Worm (Caenorhabditis elegans) whole organism, L4 larva: ENCODE data around the gene R05G9.5.

Experiments
- D1046.2 ChIP-seq: fragments of 200-800 bp; sonication (Bioruptor generic); IDR thresholded peaks from 2 replicates; pipeline ENCODE4 v1.3.6; 2022; ENCODE audit warnings: missing genetic modification characterization, missing compliant biosample characterization
- F44E2.7 ChIP-seq: fragments of 200-800 bp; sonication (Bioruptor generic); IDR thresholded peaks from 2 replicates; pipeline ENCODE4 v2.1.2; 2022; ENCODE audit warnings: missing genetic modification characterization, missing compliant biosample characterization
- Y105C5A.15 ChIP-seq: fragments of 200-800 bp; sonication (Bioruptor generic); IDR thresholded peaks from 2 replicates; pipeline ENCODE4 v1.3.6; 2022; ENCODE audit warnings: missing genetic modification characterization, missing compliant biosample characterization
- Y5F2A.4 ChIP-seq: fragments of 200-800 bp; sonication (Bioruptor generic); optimal IDR thresholded peaks from 2 replicates; lab custom pipeline; 2018; ENCODE audit warnings: mild to moderate bottlenecking, missing genetic modification characterization, missing compliant biosample characterization
- Y75B8A.6 ChIP-seq: fragments of 200-800 bp; sonication (Bioruptor generic); IDR thresholded peaks from 2 replicates; pipeline ENCODE4 v1.3.6; 2022; ENCODE audit warnings: missing genetic modification reagents, missing genetic modification characterization, missing compliant biosample characterization
- aly-2 ChIP-seq: sonication (generic microtip); optimal IDR thresholded peaks from 2 replicates; lab custom pipeline; 2018; ENCODE audit warnings: missing biosample characterization, missing genetic modification characterization
- attf-4 ChIP-seq: sonication (generic microtip); optimal IDR thresholded peaks from 3 replicates; lab custom pipeline; 2017; ENCODE audit warnings: missing biosample characterization, missing genetic modification characterization
- ceh-62 ChIP-seq: sonication (generic microtip); optimal IDR thresholded peaks from 2 replicates; lab custom pipeline; 2017; ENCODE audit warnings: missing biosample characterization, missing genetic modification characterization
- ceh-82 ChIP-seq: sonication (generic microtip); optimal IDR thresholded peaks from 2 replicates; lab custom pipeline; 2017; ENCODE audit warnings: missing biosample characterization, missing genetic modification characterization
- ces-1 ChIP-seq: fragments of 150-350 bp; sonication (generic microtip); optimal IDR thresholded peaks from 4 replicates; lab custom pipeline; 2014; ENCODE audit warnings: missing biosample characterization, missing genetic modification reagents, missing genetic modification characterization
- cey-2 ChIP-seq: sonication (generic microtip); optimal IDR thresholded peaks from 3 replicates; lab custom pipeline; 2017; ENCODE audit warnings: missing genetic modification characterization, mild to moderate bottlenecking, missing compliant biosample characterization, antibody characterized with exemption, borderline replicate concordance; ENCODE audit not compliant: insufficient read depth
- daf-16 ChIP-seq, 3 experiments: sonication (generic microtip); optimal IDR thresholded peaks; 2 replicates each; lab custom pipeline; 2016 to 2017; ENCODE audit warnings: missing genetic modification characterization in 3 of 3, missing genetic modification reagents in 3 of 3, mild to moderate bottlenecking in 2 of 3, missing compliant biosample characterization in 2 of 3, missing biosample characterization in 1 of 3, moderate library complexity in 1 of 3
- dve-1 ChIP-seq: sonication (generic microtip); optimal IDR thresholded peaks from 2 replicates; lab custom pipeline; 2017; ENCODE audit warnings: antibody characterized with exemption, mild to moderate bottlenecking, missing genetic modification characterization, missing compliant biosample characterization; ENCODE audit not compliant: insufficient read depth
- egl-43 ChIP-seq: fragments of 200-800 bp; sonication (Bioruptor generic); IDR thresholded peaks from 2 replicates; pipeline ENCODE4 v1.3.6; 2022; ENCODE audit warnings: missing genetic modification reagents, missing genetic modification characterization, missing compliant biosample characterization
- gei-8 ChIP-seq: fragments of 200-800 bp; sonication (Bioruptor generic); optimal IDR thresholded peaks from 2 replicates; lab custom pipeline; 2018; ENCODE audit warnings: mild to moderate bottlenecking, missing genetic modification characterization, missing compliant biosample characterization
- jun-1 ChIP-seq: fragments of 150-350 bp; optimal IDR thresholded peaks from 2 replicates; lab custom pipeline; 2014; ENCODE audit warnings: missing biosample characterization, missing genetic modification reagents, missing genetic modification characterization
- lin-13 ChIP-seq: fragments of 150-350 bp; optimal IDR thresholded peaks from 2 replicates; lab custom pipeline; 2014; ENCODE audit warnings: missing biosample characterization, missing genetic modification reagents, missing genetic modification characterization
- lin-38 ChIP-seq: fragments of 200-800 bp; sonication (Bioruptor generic); IDR thresholded peaks from 2 replicates; pipeline ENCODE4 v1.3.6; 2022; ENCODE audit warnings: missing genetic modification reagents, missing genetic modification characterization, missing compliant biosample characterization
- lir-3 ChIP-seq: sonication (generic microtip); optimal IDR thresholded peaks from 2 replicates; lab custom pipeline; 2016; ENCODE audit warnings: mild to moderate bottlenecking, missing genetic modification characterization, missing compliant biosample characterization
- mxl-2 ChIP-seq: fragments of 200-800 bp; sonication (Bioruptor generic); conservative IDR thresholded peaks from 2 replicates; pipeline ENCODE4 v1.3.6; 2022; ENCODE audit warnings: missing genetic modification reagents, missing genetic modification characterization, missing compliant biosample characterization
- mxl-3 ChIP-seq: fragments of 200-800 bp; sonication (Bioruptor generic); optimal IDR thresholded peaks from 2 replicates; lab custom pipeline; 2018; ENCODE audit warnings: mild to moderate bottlenecking, missing genetic modification characterization, missing compliant biosample characterization
- nhr-102 ChIP-seq: sonication (generic microtip); optimal IDR thresholded peaks from 2 replicates; lab custom pipeline; 2016; ENCODE audit warnings: mild to moderate bottlenecking, missing genetic modification characterization, moderate library complexity, missing compliant biosample characterization
- nhr-11 ChIP-seq: fragments of 150-350 bp; optimal IDR thresholded peaks from 2 replicates; lab custom pipeline; 2014; ENCODE audit warnings: missing biosample characterization, missing genetic modification characterization
- nhr-111 ChIP-seq: fragments of 200-800 bp; sonication (Bioruptor generic); optimal IDR thresholded peaks from 2 replicates; lab custom pipeline; 2018; ENCODE audit warnings: mild to moderate bottlenecking, missing genetic modification characterization, missing compliant biosample characterization
- nhr-237 ChIP-seq: sonication (generic microtip); optimal IDR thresholded peaks from 2 replicates; lab custom pipeline; 2017; ENCODE audit warnings: missing biosample characterization, missing genetic modification characterization
- nhr-25 ChIP-seq: sonication (generic microtip); optimal IDR thresholded peaks from 2 replicates; lab custom pipeline; 2017; ENCODE audit warnings: missing genetic modification characterization, mild to moderate bottlenecking, missing compliant biosample characterization, antibody characterized with exemption, moderate library complexity, borderline replicate concordance; ENCODE audit not compliant: insufficient read depth
- nhr-42 ChIP-seq: fragments of 200-800 bp; sonication (Bioruptor generic); IDR thresholded peaks from 2 replicates; pipeline ENCODE4 v1.3.6; 2022; ENCODE audit warnings: missing genetic modification characterization, missing compliant biosample characterization
- nhr-76 ChIP-seq: fragments of 150-350 bp; optimal IDR thresholded peaks from 2 replicates; lab custom pipeline; 2014; ENCODE audit warnings: missing biosample characterization, missing genetic modification characterization
- nhr-77 ChIP-seq: fragments of 150-350 bp; optimal IDR thresholded peaks from 2 replicates; lab custom pipeline; 2014; ENCODE audit warnings: missing biosample characterization, missing genetic modification characterization
- pha-4 ChIP-seq, 2 experiments: fragments of 150-350 bp in 1 of 2; fragments of 200-800 bp in 1 of 2; sonication (Bioruptor generic) in 1 of 2; IDR thresholded peaks in 1 of 2; optimal IDR thresholded peaks in 1 of 2; 2 replicates each; pipeline versions ENCODE4 v1.3.6 to Lab custom; 2014 to 2022; ENCODE audit warnings: missing genetic modification characterization in 2 of 2, missing genetic modification reagents in 2 of 2, missing biosample characterization in 1 of 2, missing compliant biosample characterization in 1 of 2
- rbr-2 ChIP-seq: sonication (generic microtip); optimal IDR thresholded peaks from 2 replicates; lab custom pipeline; 2016; ENCODE audit warnings: missing genotype, missing genetic modification characterization, missing compliant biosample characterization
- saeg-2 ChIP-seq: fragments of 200-800 bp; sonication (Bioruptor generic); IDR thresholded peaks from 2 replicates; pipeline ENCODE4 v1.3.6; 2022; ENCODE audit warnings: missing genetic modification reagents, missing genetic modification characterization, missing compliant biosample characterization
- sdz-12 ChIP-seq: fragments of 200-800 bp; sonication (Bioruptor generic); optimal IDR thresholded peaks from 2 replicates; lab custom pipeline; 2018; ENCODE audit warnings: mild to moderate bottlenecking, missing genetic modification characterization, missing compliant biosample characterization
- spr-1 ChIP-seq: sonication (generic microtip); optimal IDR thresholded peaks from 2 replicates; lab custom pipeline; 2016; ENCODE audit warnings: mild to moderate bottlenecking, missing genetic modification characterization, missing compliant biosample characterization
- tag-97 ChIP-seq: fragments of 200-800 bp; sonication (Bioruptor generic); IDR thresholded peaks from 2 replicates; pipeline ENCODE4 v1.3.6; 2022; ENCODE audit warnings: missing genetic modification characterization, missing compliant biosample characterization
- unc-62 ChIP-seq, 3 experiments: fragments of 150-350 bp in 1 of 3; sonication (generic microtip); optimal IDR thresholded peaks in 2 of 3; peaks in 1 of 3; 1 replicate in 1 of 3; 2 replicates in 2 of 3; lab custom pipeline; 2014 to 2017; ENCODE audit warnings: missing biosample characterization in 3 of 3, missing genetic modification characterization in 3 of 3, missing genetic modification reagents in 3 of 3, missing genotype in 1 of 3
- zfp-3 ChIP-seq: fragments of 200-800 bp; sonication (Bioruptor generic); conservative IDR thresholded peaks from 2 replicates; pipeline ENCODE4 v1.3.6; 2022; ENCODE audit warnings: missing genetic modification reagents, missing genetic modification characterization, missing compliant biosample characterization
- zip-2 ChIP-seq: fragments of 150-350 bp; optimal IDR thresholded peaks from 2 replicates; lab custom pipeline; 2014; ENCODE audit warnings: missing biosample characterization, missing genetic modification characterization
- ztf-11 ChIP-seq: fragments of 150-350 bp; optimal IDR thresholded peaks from 2 replicates; lab custom pipeline; 2014; ENCODE audit warnings: missing biosample characterization, missing genetic modification characterization

R05G9.5 gene

ce11 chrII:6535957-6536424 is 35.9 kb upstream of the R05G9.5 start, which contains the start of gene utp-20 (continued):
- TF ChIP-seq tag-97 (GFP tag; lab: Robert Waterston, UW) = no peak
- no peak for TF ChIP-seq D1046.2 (GFP tag; lab: Robert Waterston, UW)
- no peak for TF ChIP-seq nhr-111 (GFP tag; lab: Kevin White, UChicago)
- no peak for TF ChIP-seq pha-4 (GFP tag; IDR thresholded peaks at IDR 0.05; lab: Robert Waterston, UW)
- TF ChIP-seq pha-4 (tag; optimal IDR thresholded peaks at IDR 0.05; lab: Kevin White, UChicago) = peak; percentile 16
- TF ChIP-seq nhr-77 = no peak
- TF ChIP-seq nhr-11 (tag; lab: Kevin White, UChicago) = peak; percentile 7
- TF ChIP-seq sdz-12 (GFP tag; lab: Kevin White, UChicago) = no peak
- no peak for TF ChIP-seq lir-3 (tag; lab: Kevin White, UChicago)
- no peak for TF ChIP-seq jun-1 (tag; lab: Kevin White, UChicago)
- no peak for TF ChIP-seq saeg-2 (GFP tag; lab: Robert Waterston, UW)
- TF ChIP-seq mxl-2 (GFP tag; lab: Robert Waterston, UW) = no peak

DNA sequence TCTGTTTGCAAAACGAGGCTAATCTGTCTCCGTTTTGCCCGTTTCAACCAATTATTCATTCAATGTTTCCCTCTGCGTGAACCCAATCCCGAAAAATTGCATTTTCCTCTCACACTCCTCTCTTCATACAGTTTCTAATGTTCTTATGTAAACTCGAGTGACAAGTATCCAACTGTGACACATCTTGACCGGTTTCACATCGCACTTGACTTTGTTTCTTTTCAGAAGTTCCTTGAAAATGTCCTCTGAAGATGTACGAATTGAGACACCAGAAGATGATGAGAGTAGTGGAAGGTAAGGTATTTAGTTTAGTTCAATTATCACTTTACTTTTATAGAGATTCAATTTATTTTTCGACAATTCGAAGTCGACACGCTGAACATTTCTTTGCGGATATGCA is 31.9 kb upstream of the R05G9.5 start, which contains the start of gene abcx-1:
Gene abcx-1, plus strand, starts transcription at position 224 of the 400 bp plus-strand sequence.
- TF ChIP-seq zip-2 (no peak), unc-62 (GFP tag; optimal IDR thresholded peaks at IDR 0.05 in 1 of 2; lab: Kevin White, UChicago) (peak in 1 of 2 experiments; percentile 91), unc-62 (tag; optimal IDR thresholded peaks at IDR 0.05; lab: Kevin White, UChicago) (no peak)

DNA sequence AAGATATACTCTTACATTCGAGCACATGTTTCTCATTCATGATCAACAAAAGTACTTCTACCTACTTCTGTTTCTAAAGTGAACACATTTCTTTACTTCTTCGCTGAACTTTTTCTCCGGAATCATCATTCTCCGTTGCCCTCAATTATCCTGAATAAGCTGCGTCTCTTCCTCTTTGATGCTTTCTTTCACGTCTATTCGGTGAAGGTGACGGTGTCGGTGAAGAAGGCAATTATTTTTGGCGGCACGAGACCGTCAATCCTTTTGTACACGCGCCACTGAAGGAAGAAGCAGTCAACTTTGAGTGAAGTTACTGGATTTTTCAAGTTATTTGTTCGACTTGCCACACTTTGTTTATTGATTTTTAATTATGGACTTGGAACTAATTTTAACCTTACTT is 31.5 kb upstream of the R05G9.5 start, which contains the start of gene abch-1:
Gene abch-1, minus strand, starts transcription at position 101 of the 400 bp plus-strand sequence.
- TF ChIP-seq nhr-42 (GFP tag; lab: Robert Waterston, UW) (no peak), gei-8 (GFP tag; lab: Kevin White, UChicago) (no peak), spr-1 (tag; lab: Kevin White, UChicago) (no peak), Y5F2A.4 (GFP tag; lab: Kevin White, UChicago) (no peak), saeg-2 (GFP tag; lab: Robert Waterston, UW) (no peak), pha-4 (GFP tag; IDR thresholded peaks at IDR 0.05; lab: Robert Waterston, UW) (no peak), pha-4 (tag; optimal IDR thresholded peaks at IDR 0.05; lab: Kevin White, UChicago) (no peak), nhr-237 (tag; lab: Kevin White, UChicago) (no peak), Y75B8A.6 (no peak), mxl-2 (GFP tag; lab: Robert Waterston, UW) (no peak), F44E2.7 (GFP tag; lab: Robert Waterston, UW) (no peak), rbr-2 (tag; lab: Kevin White, UChicago) (no peak), mxl-3 (GFP tag; lab: Kevin White, UChicago) (no peak), daf-16 (GFP tag; optimal IDR thresholded peaks at IDR 0.05; lab: Kevin White, UChicago) (no peak), daf-16 (tag; optimal IDR thresholded peaks at IDR 0.05; lab: Kevin White, UChicago) (no peak), attf-4 (tag; lab: Kevin White, UChicago) (no peak), aly-2 (tag; lab: Kevin White, UChicago) (no peak)

DNA sequence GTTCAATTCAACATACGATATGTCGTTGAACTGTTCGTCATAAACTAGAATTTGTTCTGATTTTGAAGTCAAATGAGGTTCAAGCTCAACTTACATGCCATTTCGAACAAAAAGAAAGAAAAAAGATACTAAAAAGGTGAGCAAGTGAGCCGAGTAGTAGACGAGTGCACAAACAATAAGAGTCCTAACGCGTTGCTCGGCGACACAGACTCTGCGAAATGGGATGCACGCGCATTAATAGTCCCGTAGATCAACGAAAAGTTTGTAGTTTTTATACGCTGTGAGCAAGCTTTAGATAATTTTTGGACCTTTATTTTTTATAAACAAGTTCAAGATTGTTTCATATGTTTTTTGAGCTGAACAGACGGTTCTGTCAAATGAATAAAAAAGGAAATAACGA is 28.6 kb upstream of the R05G9.5 start, which contains the start of gene C56E6.4:
Gene C56E6.4, minus strand, starts transcription at position 101 of the 400 bp plus-strand sequence.
- TF ChIP-seq egl-43 (GFP tag; lab: Robert Waterston, UW) (no peak), nhr-76 (no peak)
- TF ChIP-seq, all 104 proteins: peak for 0

DNA sequence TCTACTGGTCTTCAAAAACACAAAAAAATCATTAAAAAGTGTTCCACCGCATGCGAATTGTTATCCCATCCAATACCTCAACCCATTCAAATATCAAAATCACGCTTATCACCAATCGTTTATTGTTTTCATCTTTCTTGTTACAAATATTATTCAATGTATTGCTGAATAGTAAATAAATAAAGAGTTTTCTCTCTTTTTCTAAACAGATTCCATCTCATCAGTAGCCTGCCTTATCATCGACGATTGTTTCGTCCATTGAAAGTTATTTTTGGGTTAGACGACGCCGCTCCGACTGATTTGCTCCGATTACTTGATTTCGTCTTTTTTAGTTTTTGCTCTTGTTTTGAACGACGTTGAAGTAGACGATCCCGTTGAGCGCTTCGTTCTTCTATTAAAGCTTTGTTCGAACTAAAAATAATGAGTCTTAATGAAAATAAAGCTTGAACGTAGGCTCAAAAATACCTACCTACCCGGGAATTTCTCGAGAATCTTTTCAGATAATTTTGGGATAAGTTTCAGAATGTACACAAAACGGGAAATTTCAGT is 26.1 kb upstream of the R05G9.5 start:
- TF ChIP-seq nhr-42 (GFP tag; lab: Robert Waterston, UW) (no peak), dve-1 (tag; lab: Kevin White, UChicago) (peak; percentile 7), daf-16 (GFP tag; optimal IDR thresholded peaks at IDR 0.05; lab: Kevin White, UChicago) (no peak), daf-16 (tag; optimal IDR thresholded peaks at IDR 0.05; lab: Kevin White, UChicago) (peak; percentile 91), unc-62 (GFP tag; optimal IDR thresholded peaks at IDR 0.05 in 1 of 2; lab: Kevin White, UChicago) (peak in 1 of 2 experiments; percentile 10), unc-62 (tag; optimal IDR thresholded peaks at IDR 0.05; lab: Kevin White, UChicago) (no peak), ces-1 (GFP tag; lab: Kevin White, UChicago) (no peak), Y105C5A.15 (GFP tag; lab: Robert Waterston, UW) (no peak), ceh-82 (tag; lab: Kevin White, UChicago) (no peak), mxl-3 (GFP tag; lab: Kevin White, UChicago) (no peak), ztf-11 (tag; lab: Kevin White, UChicago) (no peak), ceh-62 (tag; lab: Kevin White, UChicago) (no peak), cey-2 (tag; lab: Kevin White, UChicago) (no peak), nhr-102 (tag; lab: Kevin White, UChicago) (peak; percentile 52), F44E2.7 (GFP tag; lab: Robert Waterston, UW) (no peak), zfp-3 (GFP tag; lab: Robert Waterston, UW) (no peak; the same call in 1 of the 2 replicates), nhr-25 (tag; lab: Kevin White, UChicago) (no peak), nhr-77 (no peak), lin-13 (GFP tag; lab: Kevin White, UChicago) (no peak), lin-38 (GFP tag; lab: Robert Waterston, UW) (peak; percentile 34; the same call in 1 of the 2 replicates)
